Fruit fly (Drosophila melanogaster) whole organism, embryonic: ENCODE data around the gene sima.
A peak's percentile ranks its signal among the peaks of the same experiment; 100 is the strongest.

Experiments
- Abd-B ChIP-seq: fragments of 200-800 bp; sonication (Bioruptor generic); optimal IDR thresholded peaks from 2 replicates; lab custom pipeline; 2018; ENCODE audit warnings: missing biosample characterization, mild to moderate bottlenecking, missing genetic modification characterization, moderate library complexity
- Atf3 ChIP-seq: fragments of 200-800 bp; sonication (Bioruptor generic); optimal IDR thresholded peaks from 3 replicates; lab custom pipeline; 2016; ENCODE audit warnings: missing biosample characterization, missing genetic modification characterization
- Blimp-1 ChIP-seq: fragments of 200-800 bp; sonication (Bioruptor generic); optimal IDR thresholded peaks from 3 replicates; lab custom pipeline; 2018; ENCODE audit warnings: missing biosample characterization, missing genetic modification characterization, mild to moderate bottlenecking, moderate library complexity, missing genetic modification reagents
- CG11093 ChIP-seq: fragments of 200-800 bp; sonication (Bioruptor generic); IDR thresholded peaks from 3 replicates; pipeline ENCODE4 v1.3.6; 2022; ENCODE audit warnings: missing biosample characterization, missing genetic modification characterization
- CG12104 ChIP-seq: fragments of 200-800 bp; sonication (Bioruptor generic); optimal IDR thresholded peaks from 3 replicates; lab custom pipeline; 2016; ENCODE audit warnings: missing biosample characterization, missing genetic modification characterization
- CG12236 ChIP-seq: fragments of 200-800 bp; sonication (Bioruptor generic); optimal IDR thresholded peaks from 2 replicates; lab custom pipeline; 2016; ENCODE audit warnings: missing biosample characterization, missing genetic modification characterization
- CG12659 ChIP-seq: fragments of 200-800 bp; sonication (Bioruptor generic); optimal IDR thresholded peaks from 3 replicates; lab custom pipeline; 2017; ENCODE audit warnings: mild to moderate bottlenecking, missing biosample characterization, missing genetic modification reagents, missing genetic modification characterization
- CG15696 ChIP-seq: fragments of 200-800 bp; sonication (Bioruptor generic); optimal IDR thresholded peaks from 2 replicates; lab custom pipeline; 2019; ENCODE audit warnings: missing biosample characterization, mild to moderate bottlenecking, missing genetic modification characterization, moderate library complexity
- CG17385 ChIP-seq: fragments of 200-800 bp; sonication (Bioruptor generic); optimal IDR thresholded peaks from 3 replicates; lab custom pipeline; 2018; ENCODE audit warnings: missing biosample characterization, mild to moderate bottlenecking, missing genetic modification characterization
- CG17568 ChIP-seq: fragments of 200-800 bp; sonication (Bioruptor generic); optimal IDR thresholded peaks from 2 replicates; lab custom pipeline; 2018; ENCODE audit warnings: missing biosample characterization, mild to moderate bottlenecking, missing genetic modification characterization, moderate library complexity
- CG1792 ChIP-seq: fragments of 200-800 bp; sonication (Bioruptor generic); optimal IDR thresholded peaks from 2 replicates; lab custom pipeline; 2016; ENCODE audit warnings: missing biosample characterization, missing genetic modification characterization
- CG18262 ChIP-seq: fragments of 200-800 bp; optimal IDR thresholded peaks from 3 replicates; lab custom pipeline; 2019; ENCODE audit warnings: missing biosample characterization, mild to moderate bottlenecking, missing genetic modification characterization, moderate library complexity
- CG6254 ChIP-seq: fragments of 200-800 bp; sonication (Bioruptor generic); optimal IDR thresholded peaks from 3 replicates; lab custom pipeline; 2017; ENCODE audit warnings: mild to moderate bottlenecking, missing biosample characterization, missing genetic modification reagents, missing genetic modification characterization
- CG7963 ChIP-seq: fragments of 200-800 bp; sonication (Bioruptor generic); IDR thresholded peaks from 3 replicates; pipeline ENCODE4 v1.3.6; 2022; ENCODE audit warnings: missing biosample characterization, missing genetic modification characterization; ENCODE audit not compliant: partially characterized antibody
- CG8089 ChIP-seq: fragments of 200-800 bp; sonication (Bioruptor generic); optimal IDR thresholded peaks from 3 replicates; lab custom pipeline; 2016; ENCODE audit warnings: missing biosample characterization, missing genetic modification characterization
- CG8478 ChIP-seq: fragments of >200 bp; optimal IDR thresholded peaks from 2 replicates; lab custom pipeline; 2018
- CkIIα-i1 ChIP-seq: fragments of 200-800 bp; sonication (Bioruptor generic); IDR thresholded peaks from 2 replicates; pipeline ENCODE4 v1.3.6; 2022; ENCODE audit warnings: missing biosample characterization, missing genetic modification characterization
- D ChIP-seq, 2 experiments: fragments of 200-800 bp in 1 of 2; fragments of >200 bp in 1 of 2; sonication (Bioruptor generic) in 1 of 2; optimal IDR thresholded peaks; 2 replicates in 1 of 2; 3 replicates in 1 of 2; lab custom pipeline; 2017; ENCODE audit warnings: mild to moderate bottlenecking in 1 of 2, missing biosample characterization in 1 of 2, missing genetic modification characterization in 1 of 2, missing genetic modification reagents in 1 of 2
- Dfd ChIP-seq, 2 experiments: fragments of >200 bp; optimal IDR thresholded peaks; 2 replicates each; lab custom pipeline; 2017; ENCODE audit warnings: missing biosample characterization in 2 of 2, missing genetic modification characterization in 2 of 2
- Doc2 ChIP-seq: fragments of 200-800 bp; sonication (Bioruptor generic); IDR thresholded peaks from 2 replicates; pipeline ENCODE4 v1.3.6; 2022; ENCODE audit warnings: missing biosample characterization, missing genetic modification characterization
- Ets65A ChIP-seq: fragments of 200-800 bp; sonication (Bioruptor generic); peaks from one replicate; lab custom pipeline; 2016; ENCODE audit warnings: missing biosample characterization, missing genetic modification characterization
- Fer3 ChIP-seq: fragments of 200-800 bp; sonication (Bioruptor generic); optimal IDR thresholded peaks from 2 replicates; lab custom pipeline; 2018; ENCODE audit warnings: missing biosample characterization, mild to moderate bottlenecking, missing genetic modification characterization, moderate library complexity
- Lhr ChIP-seq: fragments of 200-800 bp; sonication (Bioruptor generic); optimal IDR thresholded peaks from 3 replicates; lab custom pipeline; 2017; ENCODE audit warnings: mild to moderate bottlenecking, missing biosample characterization, missing genetic modification reagents, missing genetic modification characterization
- Lim3 ChIP-seq: fragments of 200-800 bp; sonication (Bioruptor generic); IDR thresholded peaks from 2 replicates; pipeline ENCODE4 v1.3.6; 2022; ENCODE audit warnings: missing biosample characterization, missing genetic modification characterization
- Neu2 ChIP-seq: fragments of 200-800 bp; sonication (Bioruptor generic); optimal IDR thresholded peaks from 3 replicates; lab custom pipeline; 2016; ENCODE audit warnings: missing biosample characterization, missing genetic modification characterization, borderline replicate concordance
- Ptx1 ChIP-seq: fragments of 200-800 bp; sonication (Bioruptor generic); IDR thresholded peaks from 2 replicates; pipeline ENCODE4 v1.3.6; 2022; ENCODE audit warnings: missing biosample characterization, missing genetic modification characterization
- Scr ChIP-seq: fragments of 200-800 bp; sonication (Bioruptor generic); IDR thresholded peaks from 2 replicates; pipeline ENCODE4 v1.3.6; 2022; ENCODE audit warnings: missing biosample characterization, missing genetic modification characterization; ENCODE audit not compliant: partially characterized antibody
- Stat92E ChIP-seq, 3 experiments: fragments of >200 bp in 2 of 3; fragments of 200-800 bp in 1 of 3; sonication (Bioruptor generic) in 1 of 3; optimal IDR thresholded peaks; 2 replicates each; lab custom pipeline; 2017 to 2019; ENCODE audit warnings: missing biosample characterization in 3 of 3, missing genetic modification characterization in 3 of 3, mild to moderate bottlenecking in 1 of 3, moderate library complexity in 1 of 3
- ac ChIP-seq: fragments of 200-800 bp; sonication (Bioruptor generic); optimal IDR thresholded peaks from 3 replicates; lab custom pipeline; 2017; ENCODE audit warnings: missing biosample characterization, mild to moderate bottlenecking, missing genetic modification characterization
- az2 ChIP-seq: fragments of 200-800 bp; sonication (Bioruptor generic); optimal IDR thresholded peaks from 3 replicates; lab custom pipeline; 2016; ENCODE audit warnings: missing biosample characterization, missing genetic modification characterization
- bowl ChIP-seq: fragments of 200-800 bp; sonication (Bioruptor generic); IDR thresholded peaks from 2 replicates; pipeline ENCODE4 v1.3.6; 2022; ENCODE audit warnings: missing biosample characterization, missing genetic modification characterization
- cas ChIP-seq: fragments of 200-800 bp; sonication (Bioruptor generic); IDR thresholded peaks from 2 replicates; pipeline ENCODE4 v1.3.6; 2022; ENCODE audit warnings: missing biosample characterization, missing genetic modification characterization
- chif ChIP-seq, 2 experiments: fragments of 200-800 bp; sonication (Bioruptor generic); optimal IDR thresholded peaks; 3 replicates each; lab custom pipeline; 2016; ENCODE audit warnings: missing biosample characterization in 2 of 2, missing genetic modification characterization in 2 of 2
- chm ChIP-seq: fragments of 200-800 bp; sonication (Bioruptor generic); IDR thresholded peaks from 2 replicates; pipeline ENCODE4 v1.3.6; 2022; ENCODE audit warnings: missing biosample characterization, missing genetic modification characterization
- corto ChIP-seq: fragments of 200-800 bp; sonication (Bioruptor generic); optimal IDR thresholded peaks from 2 replicates; lab custom pipeline; 2016; ENCODE audit warnings: missing biosample characterization, mild to moderate bottlenecking, missing genetic modification characterization, moderate library complexity
- dimm ChIP-seq: fragments of 200-800 bp; sonication (Bioruptor generic); IDR thresholded peaks from 2 replicates; pipeline ENCODE4 v1.3.6; 2022; ENCODE audit warnings: missing biosample characterization, missing genetic modification characterization
- emc ChIP-seq: fragments of 200-800 bp; sonication (Bioruptor generic); optimal IDR thresholded peaks from 2 replicates; lab custom pipeline; 2016; ENCODE audit warnings: missing biosample characterization, missing genetic modification characterization
- esg ChIP-seq: fragments of 200-800 bp; sonication (Bioruptor generic); conservative IDR thresholded peaks from 2 replicates; pipeline ENCODE4 v1.3.6; 2022; ENCODE audit warnings: missing biosample characterization, missing genetic modification characterization
- kay ChIP-seq: fragments of 200-800 bp; sonication (Bioruptor generic); optimal IDR thresholded peaks from 2 replicates; lab custom pipeline; 2016; ENCODE audit warnings: missing biosample characterization, missing genetic modification characterization
- ken ChIP-seq: fragments of 200-800 bp; sonication (Bioruptor generic); IDR thresholded peaks from 3 replicates; pipeline ENCODE4 v1.3.6; 2022; ENCODE audit warnings: missing biosample characterization, missing genetic modification characterization
- maf-S ChIP-seq: fragments of 200-800 bp; sonication (Bioruptor generic); optimal IDR thresholded peaks from 2 replicates; lab custom pipeline; 2016; ENCODE audit warnings: missing biosample characterization, missing genetic modification characterization
- otp ChIP-seq: fragments of 200-800 bp; sonication (Bioruptor generic); IDR thresholded peaks from 3 replicates; pipeline ENCODE4, ENCODE4 v1.3.6; 2022; ENCODE audit warnings: missing biosample characterization, missing genetic modification characterization
- pum ChIP-seq: fragments of 200-800 bp; sonication (Bioruptor generic); optimal IDR thresholded peaks from 2 replicates; lab custom pipeline; 2016; ENCODE audit warnings: missing biosample characterization, missing genetic modification characterization
- pzg ChIP-seq: fragments of 200-800 bp; sonication (Bioruptor generic); optimal IDR thresholded peaks from 3 replicates; lab custom pipeline; 2018; ENCODE audit warnings: missing biosample characterization, mild to moderate bottlenecking, missing genetic modification characterization, moderate library complexity
- schlank ChIP-seq: fragments of 200-800 bp; sonication (Bioruptor generic); optimal IDR thresholded peaks from 2 replicates; lab custom pipeline; 2018; ENCODE audit warnings: missing biosample characterization, mild to moderate bottlenecking, missing genetic modification characterization
- shn ChIP-seq: fragments of 200-800 bp; sonication (Bioruptor generic); optimal IDR thresholded peaks from 3 replicates; lab custom pipeline; 2016; ENCODE audit warnings: missing biosample characterization, missing genetic modification characterization
- slp2 ChIP-seq: fragments of 200-800 bp; sonication (Bioruptor generic); optimal IDR thresholded peaks from 2 replicates; lab custom pipeline; 2016; ENCODE audit warnings: missing biosample characterization, missing genetic modification characterization
- stwl ChIP-seq: fragments of 200-800 bp; sonication (Bioruptor generic); optimal IDR thresholded peaks from 3 replicates; lab custom pipeline; 2018; ENCODE audit warnings: missing biosample characterization, mild to moderate bottlenecking, missing genetic modification characterization, moderate library complexity
- tin ChIP-seq: fragments of 200-800 bp; sonication (Bioruptor generic); optimal IDR thresholded peaks from 3 replicates; lab custom pipeline; 2016; ENCODE audit warnings: missing biosample characterization, missing genetic modification characterization
- unpg ChIP-seq: fragments of 200-800 bp; sonication (Bioruptor generic); optimal IDR thresholded peaks from 3 replicates; lab custom pipeline; 2018; ENCODE audit warnings: missing biosample characterization, mild to moderate bottlenecking, missing genetic modification characterization, moderate library complexity

Gene sima

dm6 chr3R:30056592-30057135 is 1.4 kb upstream of the sima start, which contains the start of the genes CG7950 and Rpp14a (continued):
- peak; percentile 84 for TF ChIP-seq unpg (GFP tag; lab: Kevin White, UChicago)
- TF ChIP-seq Ptx1 (GFP tag; lab: Robert Waterston, UW) = peak; percentile 80
- TF ChIP-seq maf-S = peak; percentile 74
- TF ChIP-seq chm (GFP tag; lab: Robert Waterston, UW) = peak; percentile 75
- peak; percentile 58 for TF ChIP-seq slp2 (GFP tag; lab: Kevin White, UChicago)
- no peak for TF ChIP-seq CG7963
- peak; percentile 23; the same call in 1 of the 2 replicates for TF ChIP-seq Scr (GFP tag; lab: Robert Waterston, UW)
- TF ChIP-seq chif (GFP tag; optimal IDR thresholded peaks at IDR 0.05; lab: Kevin White, UChicago) = peak; percentile 68 to 86
- peak; percentile 44 for TF ChIP-seq CG12236
- peak; percentile 39 for TF ChIP-seq Abd-B (GFP tag; lab: Kevin White, UChicago)
- peak; percentile 57 for TF ChIP-seq Neu2 (GFP tag; lab: Kevin White, UChicago)
- no peak for TF ChIP-seq emc (GFP tag; lab: Kevin White, UChicago)
- TF ChIP-seq esg (GFP tag; lab: Robert Waterston, UW) = peak; percentile 79
- peak; percentile 62 for TF ChIP-seq Atf3 (GFP tag; lab: Kevin White, UChicago)
- peak; percentile 14 for TF ChIP-seq corto (GFP tag; lab: Kevin White, UChicago)
- TF ChIP-seq pum (GFP tag; lab: Kevin White, UChicago) = peak; percentile 73
- peak; percentile 24 for TF ChIP-seq CG8089 (GFP tag; lab: Kevin White, UChicago)
- TF ChIP-seq Lim3 (GFP tag; lab: Robert Waterston, UW) = no peak
- peak; percentile 82 for TF ChIP-seq ken (GFP tag; lab: Robert Waterston, UW)
- TF ChIP-seq Dfd (GFP tag; optimal IDR thresholded peaks at IDR 0.05; lab: Kevin White, UChicago) = no peak
- TF ChIP-seq cas (GFP tag; lab: Robert Waterston, UW) = peak; percentile 33; the same call in 1 of the 2 replicates
- peak; percentile 58 for TF ChIP-seq schlank (tag; lab: Kevin White, UChicago)
- peak; percentile 65 for TF ChIP-seq Blimp-1 (GFP tag; lab: Kevin White, UChicago)
- peak; percentile 58 for TF ChIP-seq pzg (GFP tag; lab: Kevin White, UChicago)
- peak; percentile 85 for TF ChIP-seq az2 (GFP tag; lab: Kevin White, UChicago)
- TF ChIP-seq CG15696 (tag; lab: Kevin White, UChicago) = peak; percentile 74
- TF ChIP-seq tin (GFP tag; lab: Kevin White, UChicago) = peak; percentile 77
- no peak for TF ChIP-seq Stat92E (GFP tag; optimal IDR thresholded peaks at IDR 0.05; lab: Kevin White, UChicago)
- TF ChIP-seq D (optimal IDR thresholded peaks at IDR 0.05; lab: Kevin White, UChicago) = no peak
- TF ChIP-seq D (GFP tag; optimal IDR thresholded peaks at IDR 0.05; lab: Kevin White, UChicago) = no peak
- TF ChIP-seq CG1792 (GFP tag; lab: Kevin White, UChicago) = peak; percentile 73
- TF ChIP-seq CG17568 (GFP tag; lab: Kevin White, UChicago) = no peak
- no peak for TF ChIP-seq ac (GFP tag; lab: Kevin White, UChicago)
- no peak for TF ChIP-seq Doc2 (GFP tag; lab: Robert Waterston, UW)
- peak; percentile 63 for TF ChIP-seq CG18262 (tag; lab: Kevin White, UChicago)
- peak; percentile 93 for TF ChIP-seq Ets65A (GFP tag; lab: Kevin White, UChicago)
- TF ChIP-seq stwl (tag; lab: Kevin White, UChicago) = peak; percentile 26
- TF ChIP-seq Lhr (GFP tag; lab: Kevin White, UChicago) = peak; percentile 48
- no peak for TF ChIP-seq CG8478 (lab: Kevin White, UChicago)
- peak; percentile 65 for TF ChIP-seq CG12659
- peak; percentile 70 for TF ChIP-seq CG17385 (GFP tag; lab: Kevin White, UChicago)
- no peak for TF ChIP-seq CG12104
- TF ChIP-seq Fer3 (tag; lab: Kevin White, UChicago) = peak; percentile 84
- no peak for TF ChIP-seq CkIIα-i1
- TF ChIP-seq dimm = peak; percentile 29; the same call in 1 of the 2 replicates
- peak; percentile 88 for TF ChIP-seq shn (GFP tag; lab: Kevin White, UChicago)
- TF ChIP-seq CG11093 (GFP tag; lab: Robert Waterston, UW) = no peak
- no peak for TF ChIP-seq CG6254 (GFP tag; lab: Kevin White, UChicago)
- TF ChIP-seq bowl (GFP tag; lab: Robert Waterston, UW) = 0 out of 2 replicates have a peak, but pooled peaks have one; percentile 37
- peak; percentile 77 for TF ChIP-seq otp
- peak; percentile 52 for TF ChIP-seq kay (GFP tag; lab: Kevin White, UChicago)
